Fruit fly (Drosophila melanogaster) whole organism, embryonic: ENCODE results near the gene cbt.
A peak's percentile ranks its signal among the peaks of the same experiment; 100 is the strongest.

Experiments used
- Adf1 ChIP-seq: fragments of 200-800 bp; sonication (Bioruptor generic); IDR thresholded peaks from 2 replicates; pipeline ENCODE4 v1.3.6; 2022; ENCODE audit warnings: missing biosample characterization, missing genetic modification characterization
- Blimp-1 ChIP-seq: fragments of 200-800 bp; sonication (Bioruptor generic); optimal IDR thresholded peaks from 3 replicates; lab custom pipeline; 2018; ENCODE audit warnings: missing biosample characterization, missing genetic modification characterization, mild to moderate bottlenecking, moderate library complexity, missing genetic modification reagents
- CG12236 ChIP-seq: fragments of 200-800 bp; sonication (Bioruptor generic); optimal IDR thresholded peaks from 2 replicates; lab custom pipeline; 2016; ENCODE audit warnings: missing biosample characterization, missing genetic modification characterization
- CG14860 ChIP-seq: fragments of 200-800 bp; sonication (Bioruptor generic); IDR thresholded peaks from 3 replicates; pipeline ENCODE4 v1.3.6; 2022; ENCODE audit warnings: missing biosample characterization, missing genetic modification characterization; ENCODE audit not compliant: partially characterized antibody
- CG1603 ChIP-seq: fragments of 200-800 bp; sonication (Bioruptor generic); optimal IDR thresholded peaks from 2 replicates; lab custom pipeline; 2019; ENCODE audit warnings: missing biosample characterization, mild to moderate bottlenecking, missing genetic modification characterization, moderate library complexity
- CG16815 ChIP-seq: fragments of 200-800 bp; sonication (Bioruptor generic); optimal IDR thresholded peaks from 3 replicates; lab custom pipeline; 2017; ENCODE audit warnings: missing biosample characterization, mild to moderate bottlenecking, missing genetic modification characterization
- CG17328 ChIP-seq: fragments of 200-800 bp; sonication (Bioruptor generic); IDR thresholded peaks from 2 replicates; pipeline ENCODE4 v1.3.6; 2022; ENCODE audit warnings: missing biosample characterization, missing genetic modification characterization
- CG17385 ChIP-seq: fragments of 200-800 bp; sonication (Bioruptor generic); optimal IDR thresholded peaks from 3 replicates; lab custom pipeline; 2018; ENCODE audit warnings: missing biosample characterization, mild to moderate bottlenecking, missing genetic modification characterization
- CG17802 ChIP-seq: fragments of 200-800 bp; sonication (Bioruptor generic); optimal IDR thresholded peaks from 2 replicates; lab custom pipeline; 2018; ENCODE audit warnings: missing biosample characterization, mild to moderate bottlenecking, missing genetic modification characterization, moderate library complexity
- CG2120 ChIP-seq: fragments of 200-800 bp; sonication (Bioruptor generic); optimal IDR thresholded peaks from 3 replicates; lab custom pipeline; 2016; ENCODE audit warnings: missing biosample characterization, missing genetic modification characterization
- CG2712 ChIP-seq: fragments of 200-800 bp; optimal IDR thresholded peaks from 3 replicates; lab custom pipeline; 2019; ENCODE audit warnings: missing biosample characterization, mild to moderate bottlenecking, missing genetic modification characterization, moderate library complexity
- CG32532 ChIP-seq: fragments of 200-800 bp; sonication (Bioruptor generic); IDR thresholded peaks from 2 replicates; pipeline ENCODE4 v1.3.6; 2022; ENCODE audit warnings: missing biosample characterization, missing genetic modification characterization
- CG33557 ChIP-seq: fragments of 200-800 bp; sonication (Bioruptor generic); optimal IDR thresholded peaks from 2 replicates; lab custom pipeline; 2019; ENCODE audit warnings: missing biosample characterization, mild to moderate bottlenecking, missing genetic modification characterization, moderate library complexity
- CG4424 ChIP-seq: fragments of 200-800 bp; sonication (Bioruptor generic); optimal IDR thresholded peaks from 3 replicates; lab custom pipeline; 2016; ENCODE audit warnings: missing biosample characterization, missing genetic modification characterization
- CG4820 ChIP-seq: fragments of 200-800 bp; sonication (Bioruptor generic); optimal IDR thresholded peaks from 3 replicates; lab custom pipeline; 2016; ENCODE audit warnings: missing biosample characterization, missing genetic modification characterization
- CG6689 ChIP-seq: fragments of 200-800 bp; sonication (Bioruptor generic); IDR thresholded peaks from 2 replicates; pipeline ENCODE4 v1.3.6; 2022; ENCODE audit warnings: missing biosample characterization, missing genetic modification characterization
- CG6813 ChIP-seq: fragments of 200-800 bp; sonication (Bioruptor generic); optimal IDR thresholded peaks from 2 replicates; lab custom pipeline; 2017; ENCODE audit warnings: missing biosample characterization, missing genetic modification characterization, mild to moderate bottlenecking, moderate library complexity, missing genetic modification reagents
- CG8944 ChIP-seq: fragments of 200-800 bp; sonication (Bioruptor generic); optimal IDR thresholded peaks from 3 replicates; lab custom pipeline; 2016; ENCODE audit warnings: missing biosample characterization, missing genetic modification characterization
- CHES-1-like ChIP-seq: fragments of 200-800 bp; sonication (Bioruptor generic); optimal IDR thresholded peaks from 2 replicates; lab custom pipeline; 2016; ENCODE audit warnings: missing biosample characterization, missing genetic modification characterization
- Chrac-16 ChIP-seq: fragments of 200-800 bp; sonication (Bioruptor generic); optimal IDR thresholded peaks from 3 replicates; lab custom pipeline; 2016; ENCODE audit warnings: missing biosample characterization, missing genetic modification characterization
- Fer1 ChIP-seq: fragments of 200-800 bp; sonication (Bioruptor generic); optimal IDR thresholded peaks from 2 replicates; lab custom pipeline; 2017; ENCODE audit warnings: missing biosample characterization, mild to moderate bottlenecking, missing genetic modification characterization
- Lpt ChIP-seq: fragments of >200 bp; optimal IDR thresholded peaks from 2 replicates; lab custom pipeline; 2018; ENCODE audit warnings: missing biosample characterization, missing genetic modification characterization
- Med ChIP-seq: fragments of 200-800 bp; sonication (Bioruptor generic); peaks from one replicate; lab custom pipeline; 2016; ENCODE audit warnings: missing biosample characterization, missing genetic modification characterization, mild to moderate bottlenecking, inconsistent platforms, moderate library complexity
- Pdp1 ChIP-seq, 2 experiments: fragments of 200-800 bp; sonication (Bioruptor generic); optimal IDR thresholded peaks; 3 replicates each; lab custom pipeline; 2016; ENCODE audit warnings: missing biosample characterization in 2 of 2, missing genetic modification characterization in 2 of 2, mild to moderate bottlenecking in 1 of 2, moderate library complexity in 1 of 2
- Side ChIP-seq: fragments of 200-800 bp; sonication (Bioruptor generic); optimal IDR thresholded peaks from 2 replicates; lab custom pipeline; 2016; ENCODE audit warnings: missing biosample characterization, missing genetic modification characterization
- Sox102F ChIP-seq: fragments of 200-800 bp; sonication (Bioruptor generic); optimal IDR thresholded peaks from 2 replicates; lab custom pipeline; 2018; ENCODE audit warnings: missing biosample characterization, mild to moderate bottlenecking, missing genetic modification characterization, moderate library complexity
- bsh ChIP-seq, 2 experiments: fragments of 200-800 bp; sonication (Bioruptor generic); optimal IDR thresholded peaks; 2 replicates each; lab custom pipeline; 2017 to 2018; ENCODE audit warnings: mild to moderate bottlenecking in 2 of 2, missing biosample characterization in 2 of 2, missing genetic modification characterization in 2 of 2, moderate library complexity in 1 of 2
- chif ChIP-seq, 2 experiments: fragments of 200-800 bp; sonication (Bioruptor generic); optimal IDR thresholded peaks; 3 replicates each; lab custom pipeline; 2016; ENCODE audit warnings: missing biosample characterization in 2 of 2, missing genetic modification characterization in 2 of 2
- chm ChIP-seq: fragments of 200-800 bp; sonication (Bioruptor generic); IDR thresholded peaks from 2 replicates; pipeline ENCODE4 v1.3.6; 2022; ENCODE audit warnings: missing biosample characterization, missing genetic modification characterization
- dmrt11E ChIP-seq: fragments of 200-800 bp; sonication (Bioruptor generic); optimal IDR thresholded peaks from 3 replicates; lab custom pipeline; 2018; ENCODE audit warnings: missing biosample characterization, mild to moderate bottlenecking, missing genetic modification characterization, moderate library complexity
- gem ChIP-seq: fragments of 200-800 bp; sonication (Bioruptor generic); optimal IDR thresholded peaks from 2 replicates; lab custom pipeline; 2019; ENCODE audit warnings: missing biosample characterization, mild to moderate bottlenecking, missing genetic modification characterization, moderate library complexity
- ind ChIP-seq: fragments of 200-800 bp; sonication (Bioruptor generic); optimal IDR thresholded peaks from 3 replicates; lab custom pipeline; 2016; ENCODE audit warnings: missing biosample characterization, missing genetic modification characterization
- lbe ChIP-seq: fragments of 200-800 bp; sonication (Bioruptor generic); optimal IDR thresholded peaks from 2 replicates; lab custom pipeline; 2016; ENCODE audit warnings: missing biosample characterization, mild to moderate bottlenecking, missing genetic modification characterization
- lilli ChIP-seq: fragments of 200-800 bp; sonication (Bioruptor generic); optimal IDR thresholded peaks from 3 replicates; lab custom pipeline; 2016; ENCODE audit warnings: missing biosample characterization, missing genetic modification characterization
- lov ChIP-seq, 2 experiments: fragments of 200-800 bp in 1 of 2; fragments of >200 bp in 1 of 2; sonication (Bioruptor generic) in 1 of 2; IDR thresholded peaks in 1 of 2; optimal IDR thresholded peaks in 1 of 2; 2 replicates in 1 of 2; 3 replicates in 1 of 2; pipeline versions ENCODE4 v1.3.6 to Lab custom; 2017 to 2022; ENCODE audit warnings: missing biosample characterization in 1 of 2, missing genetic modification characterization in 1 of 2
- odd ChIP-seq: fragments of 200-800 bp; sonication (Bioruptor generic); optimal IDR thresholded peaks from 2 replicates; lab custom pipeline; 2017; ENCODE audit warnings: missing biosample characterization, mild to moderate bottlenecking, missing genetic modification characterization
- peb ChIP-seq: fragments of 200-800 bp; sonication (Bioruptor generic); IDR thresholded peaks from 2 replicates; pipeline ENCODE4 v1.3.6; 2022; ENCODE audit warnings: missing biosample characterization, missing genetic modification characterization
- pnt ChIP-seq: fragments of 200-800 bp; sonication (Bioruptor generic); optimal IDR thresholded peaks from 3 replicates; lab custom pipeline; 2016; ENCODE audit warnings: missing biosample characterization, missing genetic modification characterization
- row ChIP-seq: fragments of 200-800 bp; sonication (Bioruptor generic); IDR thresholded peaks from 3 replicates; pipeline ENCODE4 v1.3.6; 2022; ENCODE audit warnings: missing biosample characterization, missing genetic modification characterization
- sc ChIP-seq, 3 experiments: fragments of >200 bp in 2 of 3; fragments of 200-800 bp in 1 of 3; sonication (Bioruptor generic) in 1 of 3; optimal IDR thresholded peaks; 2 replicates in 2 of 3; 3 replicates in 1 of 3; lab custom pipeline; 2017; ENCODE audit warnings: mild to moderate bottlenecking in 1 of 3, missing biosample characterization in 1 of 3, missing genetic modification characterization in 1 of 3, missing genetic modification reagents in 1 of 3
- sens ChIP-seq: fragments of 200-800 bp; sonication (Bioruptor generic); peaks from one replicate; lab custom pipeline; 2016; ENCODE audit warnings: missing biosample characterization, missing genetic modification characterization
- shn ChIP-seq: fragments of 200-800 bp; sonication (Bioruptor generic); optimal IDR thresholded peaks from 3 replicates; lab custom pipeline; 2016; ENCODE audit warnings: missing biosample characterization, missing genetic modification characterization
- sr ChIP-seq: fragments of 200-800 bp; sonication (Bioruptor generic); IDR thresholded peaks from 3 replicates; pipeline ENCODE4 v1.3.6; 2022; ENCODE audit warnings: missing biosample characterization, missing genetic modification characterization
- tgo ChIP-seq: fragments of 200-800 bp; sonication (Bioruptor generic); IDR thresholded peaks from 3 replicates; pipeline ENCODE4 v1.3.6; 2022; ENCODE audit warnings: missing biosample characterization, missing genetic modification characterization
- vfl ChIP-seq: fragments of 200-800 bp; sonication (Bioruptor generic); optimal IDR thresholded peaks from 2 replicates; lab custom pipeline; 2016; ENCODE audit warnings: missing biosample characterization, missing genetic modification characterization
- yki ChIP-seq: fragments of >200 bp; optimal IDR thresholded peaks from 3 replicates; lab custom pipeline; 2018
- zfh1 ChIP-seq: fragments of 200-800 bp; sonication (Bioruptor generic); IDR thresholded peaks from 3 replicates; pipeline ENCODE4 v1.3.6; 2022; ENCODE audit warnings: missing biosample characterization, missing genetic modification characterization

cbt gene

DNA sequence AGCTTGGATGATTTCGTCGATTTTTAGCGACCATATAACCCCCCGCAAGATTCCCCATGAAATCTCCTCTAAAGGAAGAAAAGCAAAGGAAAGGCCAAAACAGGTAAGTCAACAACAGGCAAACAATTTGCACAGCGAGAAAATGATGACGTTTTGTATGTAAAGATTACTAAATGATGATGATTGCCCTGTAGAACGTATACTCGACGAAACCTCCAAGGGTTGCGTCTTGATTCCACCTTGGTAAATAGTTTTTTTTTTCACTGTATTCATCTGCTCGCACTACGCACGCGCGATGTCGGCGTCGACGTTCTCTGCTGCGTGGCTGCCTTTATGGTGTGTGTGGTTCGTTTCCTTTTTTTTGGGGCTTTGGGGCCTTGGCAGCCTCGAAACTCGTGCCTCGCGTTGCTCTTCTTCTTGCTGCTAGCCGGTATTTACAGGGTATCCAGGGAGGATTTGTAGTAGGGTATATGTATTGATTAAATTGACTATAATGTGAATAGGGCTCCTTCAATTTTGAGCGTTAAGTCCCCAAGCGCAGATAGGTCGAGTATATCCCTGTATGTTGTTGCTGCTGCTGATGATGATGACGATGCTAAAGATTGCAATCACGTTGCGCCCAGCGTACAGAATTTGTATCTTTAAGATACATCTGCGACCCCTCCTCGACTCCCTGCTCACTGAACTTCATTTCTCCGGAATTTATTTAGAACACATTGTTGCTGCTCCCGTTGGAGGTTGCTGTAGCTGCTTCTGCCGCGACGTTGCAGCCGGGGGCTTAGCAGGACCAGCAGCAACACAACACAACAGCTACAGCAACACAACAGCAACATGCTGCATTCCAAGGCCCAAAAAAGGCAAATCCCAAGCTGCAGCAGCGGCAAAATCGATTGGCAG is 51.9 kb downstream of the cbt start:
- TF ChIP-seq sc (optimal IDR thresholded peaks at IDR 0.05; lab: Kevin White, UChicago) = no peak
- TF ChIP-seq sc (GFP tag; optimal IDR thresholded peaks at IDR 0.05; lab: Kevin White, UChicago) = no peak
- TF ChIP-seq Pdp1 (GFP tag; optimal IDR thresholded peaks at IDR 0.05; lab: Kevin White, UChicago) = peak in 1 of 2 experiments; percentile 13
- peak; percentile 17 for TF ChIP-seq CG4820
- peak; percentile 49 for TF ChIP-seq gem (tag; lab: Kevin White, UChicago)
- peak; percentile 76 for TF ChIP-seq sens (GFP tag; lab: Kevin White, UChicago)
- peak; percentile 28; the same call in 1 of the 3 replicates for TF ChIP-seq tgo (GFP tag; lab: Robert Waterston, UW)
- TF ChIP-seq CG4424 (GFP tag; lab: Kevin White, UChicago) = peak; percentile 22
- peak; percentile 24 for TF ChIP-seq dmrt11E (tag; lab: Kevin White, UChicago)
- TF ChIP-seq lilli = peak; percentile 6
- TF ChIP-seq Lpt = no peak
- no peak for TF ChIP-seq CG12236 (GFP tag; lab: Kevin White, UChicago)
- peak; percentile 41 for TF ChIP-seq CG1603 (tag; lab: Kevin White, UChicago)
- TF ChIP-seq lov (optimal IDR thresholded peaks at IDR 0.05; lab: Kevin White, UChicago) = no peak
- TF ChIP-seq lov (GFP tag; IDR thresholded peaks at IDR 0.05; lab: Robert Waterston, UW) = 0 out of 3 replicates have a peak, but pooled peaks have one; percentile 66
- TF ChIP-seq Sox102F (GFP tag; lab: Kevin White, UChicago) = peak; percentile 18
- peak; percentile 52; the same call in 1 of the 2 replicates for TF ChIP-seq CG17328 (GFP tag; lab: Robert Waterston, UW)
- peak; percentile 55; the same call in 2 of the 3 replicates for TF ChIP-seq row (GFP tag; lab: Robert Waterston, UW)
- peak; percentile 22 for TF ChIP-seq Chrac-16
- peak; percentile 16 for TF ChIP-seq CG6813 (GFP tag; lab: Kevin White, UChicago)
- peak; percentile 30 to 74 for TF ChIP-seq bsh (GFP tag; optimal IDR thresholded peaks at IDR 0.05; lab: Kevin White, UChicago)
- peak; percentile 44 for TF ChIP-seq Med (GFP tag; lab: Kevin White, UChicago)
- peak; percentile 26; the same call in 1 of the 2 replicates for TF ChIP-seq peb (GFP tag; lab: Robert Waterston, UW)
- TF ChIP-seq CG14860 (GFP tag; lab: Robert Waterston, UW) = no peak
- TF ChIP-seq Blimp-1 = peak; percentile 23
- peak; percentile 8 for TF ChIP-seq CG2120 (GFP tag; lab: Kevin White, UChicago)
- no peak for TF ChIP-seq CG17802 (tag; lab: Kevin White, UChicago)
- peak; percentile 86 for TF ChIP-seq lbe
- peak; percentile 16 for TF ChIP-seq CG16815
- no peak for TF ChIP-seq odd
- no peak for TF ChIP-seq Fer1 (GFP tag; lab: Kevin White, UChicago)
- no peak for TF ChIP-seq pnt
- peak; percentile 24; the same call in 1 of the 2 replicates for TF ChIP-seq chm (GFP tag; lab: Robert Waterston, UW)
- peak; percentile 4 for TF ChIP-seq ind (GFP tag; lab: Kevin White, UChicago)
- no peak for TF ChIP-seq sr (GFP tag; lab: Robert Waterston, UW)
- peak; percentile 5 for TF ChIP-seq CG17385
- peak; percentile 30 for TF ChIP-seq shn
- peak; percentile 28; the same call in 1 of the 2 replicates for TF ChIP-seq Adf1 (GFP tag; lab: Robert Waterston, UW)
- peak; percentile 19 for TF ChIP-seq CG8944 (GFP tag; lab: Kevin White, UChicago)
- no peak for TF ChIP-seq yki (lab: Kevin White, UChicago)
- peak; percentile 56 for TF ChIP-seq CG6689 (GFP tag; lab: Robert Waterston, UW)
- no peak for TF ChIP-seq CG33557
- TF ChIP-seq CG32532 (GFP tag; lab: Robert Waterston, UW) = peak; percentile 41
- peak; percentile 6 for TF ChIP-seq CG2712 (tag; lab: Kevin White, UChicago)
- peak; percentile 1 for TF ChIP-seq Side (GFP tag; lab: Kevin White, UChicago)
- peak; percentile 54; the same call in 1 of the 3 replicates for TF ChIP-seq zfh1 (GFP tag; lab: Robert Waterston, UW)
- peak; percentile 4 for TF ChIP-seq vfl (GFP tag; lab: Kevin White, UChicago)
- peak; percentile 23 to 28 for TF ChIP-seq chif (GFP tag; optimal IDR thresholded peaks at IDR 0.05; lab: Kevin White, UChicago)
- TF ChIP-seq CHES-1-like = peak; percentile 27
